Worm (Caenorhabditis elegans) whole organism, midembryonic: ENCODE measurements around the gene clec-163.

Experiments
- T22C8.4 ChIP-seq: fragments of 200-800 bp; sonication (Bioruptor generic); IDR thresholded peaks from 2 replicates; pipeline ENCODE4 v1.3.6; 2022; ENCODE audit warnings: missing genetic modification characterization, missing compliant biosample characterization
- cog-1 ChIP-seq: sonication (generic microtip); optimal IDR thresholded peaks from 2 replicates; lab custom pipeline; 2016; ENCODE audit warnings: missing genetic modification characterization, missing compliant biosample characterization
- flt-1 ChIP-seq: fragments of 200-800 bp; sonication (Bioruptor generic); IDR thresholded peaks from 2 replicates; pipeline ENCODE4 v1.3.6; 2022; ENCODE audit warnings: missing genetic modification characterization, missing compliant biosample characterization
- klf-2 ChIP-seq: fragments of 200-800 bp; sonication (Bioruptor generic); conservative IDR thresholded peaks from 2 replicates; pipeline ENCODE4 v1.3.6; 2022; ENCODE audit warnings: missing genetic modification reagents, missing genetic modification characterization, missing compliant biosample characterization
- med-1 ChIP-seq: sonication (generic microtip); optimal IDR thresholded peaks from 2 replicates; lab custom pipeline; 2017; ENCODE audit warnings: missing genetic modification characterization, mild to moderate bottlenecking, missing compliant biosample characterization, antibody characterized with exemption, missing genetic modification reagents; ENCODE audit not compliant: insufficient read depth
- tab-1 ChIP-seq: fragments of 200-800 bp; sonication (Bioruptor generic); IDR thresholded peaks from 2 replicates; pipeline ENCODE4 v1.3.6; 2022; ENCODE audit warnings: missing genetic modification characterization, missing compliant biosample characterization
- ztf-23 ChIP-seq: fragments of 200-800 bp; sonication (Bioruptor generic); IDR thresholded peaks from 2 replicates; pipeline ENCODE4 v1.3.6; 2022; ENCODE audit warnings: missing genetic modification reagents, missing genetic modification characterization, missing compliant biosample characterization
- ztf-29 ChIP-seq: fragments of 200-800 bp; sonication (Bioruptor generic); IDR thresholded peaks from 2 replicates; pipeline ENCODE4 v1.3.6; 2022; ENCODE audit warnings: missing genetic modification reagents, missing genetic modification characterization, missing compliant biosample characterization

- TF ChIP-seq med-1 (GFP tag; lab: Kevin White, UChicago) (no peak), klf-2 (GFP tag; lab: Robert Waterston, UW) (no peak), ztf-29 (GFP tag; lab: Robert Waterston, UW) (no peak), flt-1 (no peak), cog-1 (tag; lab: Kevin White, UChicago) (no peak), tab-1 (GFP tag; lab: Robert Waterston, UW) (no peak), T22C8.4 (GFP tag; lab: Robert Waterston, UW) (no peak), ztf-23 (GFP tag; lab: Robert Waterston, UW) (no peak)
Observed at ce11 chrIII:10812798-10813295, 18.7 kb downstream of the clec-163 start.
